Fruit fly (Drosophila melanogaster): Measurements from ENCODE around the gene BG642312.

DNA sequence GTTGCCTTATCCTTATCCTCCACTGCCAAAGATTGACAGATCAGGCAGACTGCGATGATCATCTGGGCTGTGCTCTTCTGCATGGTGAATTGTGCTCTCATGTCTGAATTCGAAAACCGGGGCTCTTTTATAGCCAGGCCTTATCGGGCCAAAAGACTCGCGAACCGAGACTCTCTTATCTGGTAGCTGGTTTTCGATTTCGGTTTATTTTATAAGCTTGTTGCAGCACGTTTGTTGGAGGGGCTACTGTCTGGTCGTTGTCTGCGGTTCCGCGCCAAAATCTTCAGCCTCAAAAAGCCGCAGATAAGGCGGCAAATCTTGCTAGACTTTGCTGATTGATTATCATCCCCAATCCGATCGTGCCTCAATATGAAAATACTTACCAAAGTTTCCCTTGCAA lies 25.5 kb upstream of the BG642312 start, which contains the start of gene CG10163:
- TF ChIP-seq CG8478 (optimal IDR thresholded peaks at IDR 0.05), result no peak
- no peak for TF ChIP-seq CTCF (optimal IDR thresholded peaks at IDR 0.05)
